Fruit fly (Drosophila melanogaster): ENCODE data around the gene w-cup.

DNA sequence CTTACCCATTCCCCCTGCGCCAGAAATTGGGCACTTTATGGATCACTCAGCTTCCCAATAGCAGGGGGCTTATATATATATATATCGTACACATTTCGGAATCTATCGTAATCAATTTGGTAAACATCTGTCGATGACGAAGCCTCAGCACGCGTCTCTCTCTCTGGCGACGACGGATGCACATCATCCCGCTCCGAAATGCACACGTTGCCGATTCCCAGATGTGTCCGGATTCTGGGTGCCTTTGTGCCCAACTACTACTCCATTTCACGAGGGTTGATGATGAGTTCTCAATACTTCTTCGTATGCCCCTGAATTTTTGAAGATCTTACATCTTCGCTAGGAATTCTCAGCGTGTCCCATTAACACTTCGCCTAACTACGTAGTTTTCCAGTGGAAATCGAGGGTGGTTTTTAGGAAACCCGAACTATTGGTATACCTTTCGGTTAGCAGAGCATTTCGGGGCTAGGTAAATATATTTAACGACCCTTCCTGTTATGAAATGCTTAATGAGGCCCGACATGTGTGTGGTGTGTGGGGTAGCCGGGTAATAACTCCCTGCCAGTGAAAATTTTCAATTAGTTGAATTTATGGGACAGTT is 31.2 kb upstream of the w-cup start:
- TF ChIP-seq CG11902 (GFP tag; optimal IDR thresholded peaks at IDR 0.05) (no peak), CG11762 (GFP tag; optimal IDR thresholded peaks at IDR 0.05; ENCODE audit: insufficient read depth) (no peak), Ets21C (GFP tag; optimal IDR thresholded peaks at IDR 0.05) (no peak), CG15336 (GFP tag; IDR thresholded peaks at IDR 0.05) (no peak), Eip75B (GFP tag; optimal IDR thresholded peaks at IDR 0.05) (no peak), Sox102F (GFP tag; optimal IDR thresholded peaks at IDR 0.05) (no peak), CG7368 (GFP tag; optimal IDR thresholded peaks at IDR 0.05) (no peak), CG6854 (GFP tag; optimal IDR thresholded peaks at IDR 0.05) (no peak), CG16779 (tag; optimal IDR thresholded peaks at IDR 0.05) (no peak), esn (GFP tag; optimal IDR thresholded peaks at IDR 0.05) (no peak), Smox (GFP tag; optimal IDR thresholded peaks at IDR 0.05) (no peak), acj6 (GFP tag; optimal IDR thresholded peaks at IDR 0.05) (no peak), lz (GFP tag; optimal IDR thresholded peaks at IDR 0.05) (no peak), CG3919 (GFP tag; optimal IDR thresholded peaks at IDR 0.05) (no peak)

Data from whole organism, prepupa.